Worm (Caenorhabditis elegans) whole organism, L2 larva: ENCODE measurements around the gene F14F3.4.

ENCODE experiments used
- nhr-11 ChIP-seq: fragments of 150-350 bp; optimal IDR thresholded peaks from 2 replicates; lab custom pipeline; 2014; ENCODE audit warnings: missing biosample characterization, missing genetic modification characterization
- nhr-77 ChIP-seq: fragments of 150-350 bp; optimal IDR thresholded peaks from 2 replicates; lab custom pipeline; 2014; ENCODE audit warnings: missing biosample characterization, missing genetic modification characterization
- snpc-4 ChIP-seq: fragments of 150-350 bp; optimal IDR thresholded peaks from 2 replicates; lab custom pipeline; 2014; ENCODE audit warnings: missing biosample characterization, missing genetic modification characterization

DNA sequence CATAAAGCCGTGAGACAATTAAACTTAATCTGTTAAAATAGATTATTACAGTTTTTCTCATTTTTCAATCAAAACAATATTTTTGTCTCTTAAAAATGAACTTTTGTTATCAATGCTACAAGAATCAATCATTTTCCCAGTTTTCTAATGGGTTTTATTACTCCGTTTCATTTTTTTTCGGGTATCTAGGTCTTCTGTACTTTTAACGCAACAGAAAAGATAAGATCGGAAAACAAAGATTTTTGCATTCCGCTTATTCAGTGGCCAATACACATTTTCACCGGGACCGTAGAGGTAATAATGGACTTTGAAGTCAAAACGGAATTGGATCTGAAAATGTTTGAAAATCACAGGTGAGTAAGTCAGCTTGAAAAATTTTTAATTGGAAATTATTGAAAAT lies 32.5 kb downstream of the F14F3.4 start, which contains the start of gene C33D3.4:
- no peak for TF ChIP-seq nhr-77
- no peak for TF ChIP-seq snpc-4
- TF ChIP-seq nhr-11, result no peak
